Worm (Caenorhabditis elegans) whole organism, young adult: ENCODE measurements around the gene unc-78.

ENCODE experiments used
- T07F8.4 ChIP-seq: sonication (generic microtip); optimal IDR thresholded peaks from 2 replicates; lab custom pipeline; 2016; ENCODE audit warnings: mild to moderate bottlenecking, missing genetic modification characterization, moderate library complexity, missing compliant biosample characterization
- Y53G8AR.9 ChIP-seq: fragments of 200-800 bp; sonication (Bioruptor generic); conservative IDR thresholded peaks from 2 replicates; pipeline ENCODE4 v1.3.6; 2022; ENCODE audit warnings: missing genetic modification reagents, missing genetic modification characterization, missing compliant biosample characterization
- attf-5 ChIP-seq: fragments of 200-800 bp; sonication (Bioruptor generic); optimal IDR thresholded peaks from 2 replicates; lab custom pipeline; 2018; ENCODE audit warnings: mild to moderate bottlenecking, missing genetic modification characterization, missing compliant biosample characterization
- ceh-91 ChIP-seq: fragments of 200-800 bp; sonication (Bioruptor generic); IDR thresholded peaks from 2 replicates; pipeline ENCODE4 v1.3.6; 2022; ENCODE audit warnings: missing genetic modification reagents, missing genetic modification characterization, missing compliant biosample characterization
- hlh-12 ChIP-seq: sonication (generic microtip); optimal IDR thresholded peaks from 2 replicates; lab custom pipeline; 2016; ENCODE audit warnings: missing genetic modification characterization, missing compliant biosample characterization
- rcor-1 ChIP-seq: fragments of 200-800 bp; sonication (Bioruptor generic); IDR thresholded peaks from 2 replicates; pipeline ENCODE4 v1.3.6; 2022; ENCODE audit warnings: missing genetic modification reagents, missing genetic modification characterization, missing compliant biosample characterization
- sdz-38 ChIP-seq: sonication (generic microtip); optimal IDR thresholded peaks from 2 replicates; lab custom pipeline; 2016; ENCODE audit warnings: missing genotype, missing genetic modification characterization, missing compliant biosample characterization
- snpc-3.4 ChIP-seq: sonication (generic microtip); optimal IDR thresholded peaks from 2 replicates; lab custom pipeline; 2017; ENCODE audit warnings: missing genetic modification characterization, mild to moderate bottlenecking, missing compliant biosample characterization, antibody characterized with exemption, moderate library complexity, missing genotype, missing genetic modification reagents
- unc-62 ChIP-seq: fragments of 150-350 bp; optimal IDR thresholded peaks from 2 replicates; lab custom pipeline; 2014; ENCODE audit warnings: missing biosample characterization, missing genetic modification reagents, missing genetic modification characterization
- zim-3 ChIP-seq: sonication (generic microtip); optimal IDR thresholded peaks from 2 replicates; lab custom pipeline; 2017; ENCODE audit warnings: mild to moderate bottlenecking, missing genetic modification characterization, moderate library complexity, missing compliant biosample characterization
- ztf-6 ChIP-seq: fragments of 200-800 bp; sonication (Bioruptor generic); IDR thresholded peaks from 2 replicates; pipeline ENCODE4 v1.3.6; 2022; ENCODE audit warnings: missing genetic modification reagents, missing genetic modification characterization, missing compliant biosample characterization

DNA sequence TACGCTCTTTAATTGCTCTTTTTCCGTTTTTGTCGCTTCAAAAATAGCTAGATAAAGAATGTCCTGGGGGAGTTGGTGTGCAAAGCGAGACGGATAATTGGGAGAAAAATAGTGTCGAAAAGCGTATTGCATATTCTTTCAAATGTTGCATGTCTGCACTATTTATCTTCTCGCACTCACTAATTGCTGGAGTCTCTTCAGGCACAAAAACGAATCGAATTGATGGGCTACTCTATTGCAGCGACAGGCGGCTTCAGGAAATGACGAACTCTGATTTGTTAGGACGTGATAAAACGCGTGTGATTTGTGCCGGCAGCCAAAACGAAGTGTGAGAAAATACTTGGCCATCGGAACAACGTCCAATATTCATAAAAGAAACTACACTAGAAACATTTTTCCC lies 28.9 kb upstream of the unc-78 start:
- no peak for TF ChIP-seq hlh-12 (tag; lab: Kevin White, UChicago)
- TF ChIP-seq sdz-38 (tag; lab: Kevin White, UChicago): no peak
- no peak for TF ChIP-seq rcor-1 (GFP tag; lab: Robert Waterston, UW)
- TF ChIP-seq attf-5 (GFP tag; lab: Kevin White, UChicago): no peak
- TF ChIP-seq T07F8.4: no peak
- no peak for TF ChIP-seq unc-62 (GFP tag; lab: Kevin White, UChicago)
- no peak for TF ChIP-seq snpc-3.4 (tag; lab: Kevin White, UChicago)
- no peak for TF ChIP-seq ceh-91
- no peak for TF ChIP-seq ztf-6 (GFP tag; lab: Robert Waterston, UW)
- TF ChIP-seq Y53G8AR.9 (GFP tag; lab: Robert Waterston, UW): no peak
- TF ChIP-seq zim-3 (tag; lab: Kevin White, UChicago): no peak
